Worm (Caenorhabditis elegans) whole organism, L3 larva: Measurements from ENCODE around the gene arp-1.

Experiments
- R02D3.7 ChIP-seq: fragments of 150-350 bp; optimal IDR thresholded peaks from 2 replicates; lab custom pipeline; 2014; ENCODE audit warnings: missing biosample characterization, missing genetic modification characterization
- ZK546.5 ChIP-seq: sonication (generic microtip); optimal IDR thresholded peaks from 2 replicates; lab custom pipeline; 2017; ENCODE audit warnings: missing biosample characterization, missing genetic modification characterization
- aly-2 ChIP-seq: fragments of 150-350 bp; optimal IDR thresholded peaks from 2 replicates; lab custom pipeline; 2014; ENCODE audit warnings: missing biosample characterization, missing genetic modification characterization
- ceh-16 ChIP-seq: sonication (generic microtip); optimal IDR thresholded peaks from 2 replicates; lab custom pipeline; 2017; ENCODE audit warnings: missing biosample characterization, missing genetic modification characterization
- ceh-28 ChIP-seq: fragments of 150-350 bp; optimal IDR thresholded peaks from 2 replicates; lab custom pipeline; 2014; ENCODE audit warnings: missing biosample characterization, missing genetic modification reagents, missing genetic modification characterization
- ceh-82 ChIP-seq: fragments of 150-350 bp; optimal IDR thresholded peaks from 2 replicates; lab custom pipeline; 2014; ENCODE audit warnings: missing biosample characterization, missing genetic modification characterization
- ceh-9 ChIP-seq: sonication (generic microtip); optimal IDR thresholded peaks from 2 replicates; lab custom pipeline; 2018; ENCODE audit warnings: missing biosample characterization, missing genetic modification characterization
- daf-12 ChIP-seq: fragments of 150-350 bp; optimal IDR thresholded peaks from 2 replicates; lab custom pipeline; 2014; ENCODE audit warnings: missing biosample characterization, missing genetic modification reagents, missing genetic modification characterization
- egl-27 ChIP-seq: sonication (generic microtip); optimal IDR thresholded peaks from 4 replicates; lab custom pipeline; 2017; ENCODE audit warnings: missing biosample characterization, missing genetic modification reagents, missing genetic modification characterization
- egl-5 ChIP-seq: fragments of 150-350 bp; optimal IDR thresholded peaks from 2 replicates; lab custom pipeline; 2017; ENCODE audit warnings: missing biosample characterization, missing genetic modification reagents, missing genetic modification characterization, inconsistent platforms
- elt-1 ChIP-seq: fragments of 150-350 bp; optimal IDR thresholded peaks from 2 replicates; lab custom pipeline; 2014; ENCODE audit warnings: missing biosample characterization, missing genetic modification characterization
- elt-2 ChIP-seq: sonication (generic microtip); optimal IDR thresholded peaks from 2 replicates; lab custom pipeline; 2016; ENCODE audit warnings: missing genetic modification reagents, mild to moderate bottlenecking, missing genetic modification characterization, missing compliant biosample characterization
- elt-3 ChIP-seq, 3 experiments: fragments of 150-350 bp in 1 of 3; sonication (generic microtip) in 2 of 3; optimal IDR thresholded peaks; 2 replicates in 2 of 3; 4 replicates in 1 of 3; lab custom pipeline; 2014 to 2017; ENCODE audit warnings: missing biosample characterization in 3 of 3, missing genetic modification characterization in 3 of 3
- eor-1 ChIP-seq, 2 experiments: fragments of 150-350 bp; optimal IDR thresholded peaks; 2 replicates each; lab custom pipeline; 2014 to 2018; ENCODE audit warnings: missing biosample characterization in 2 of 2, missing genetic modification characterization in 2 of 2
- fkh-10 ChIP-seq: sonication (generic microtip); optimal IDR thresholded peaks from 2 replicates; lab custom pipeline; 2017; ENCODE audit warnings: missing biosample characterization, missing genetic modification reagents, missing genetic modification characterization
- fkh-2 ChIP-seq: fragments of 150-350 bp; optimal IDR thresholded peaks from 2 replicates; lab custom pipeline; 2014; ENCODE audit warnings: missing biosample characterization, missing genetic modification reagents, missing genetic modification characterization
- fos-1 ChIP-seq: fragments of 150-350 bp; optimal IDR thresholded peaks from 2 replicates; lab custom pipeline; 2014; ENCODE audit warnings: missing biosample characterization, missing genetic modification characterization
- hmg-11 ChIP-seq: sonication (generic microtip); optimal IDR thresholded peaks from 2 replicates; lab custom pipeline; 2016; ENCODE audit warnings: missing genetic modification characterization, missing compliant biosample characterization
- jun-1 ChIP-seq: fragments of 150-350 bp; optimal IDR thresholded peaks from 2 replicates; lab custom pipeline; 2014; ENCODE audit warnings: missing biosample characterization, missing genetic modification reagents, missing genetic modification characterization
- lin-15B ChIP-seq: fragments of 150-350 bp; optimal IDR thresholded peaks from 2 replicates; lab custom pipeline; 2014; ENCODE audit warnings: missing biosample characterization, missing genetic modification characterization
- lin-39 ChIP-seq: fragments of 150-350 bp; optimal IDR thresholded peaks from 2 replicates; lab custom pipeline; 2018; ENCODE audit warnings: missing biosample characterization, missing genetic modification reagents, missing genetic modification characterization
- lsy-12 ChIP-seq: sonication (generic microtip); optimal IDR thresholded peaks from 2 replicates; lab custom pipeline; 2016; ENCODE audit warnings: mild to moderate bottlenecking, missing genetic modification characterization, missing compliant biosample characterization
- mdl-1 ChIP-seq: fragments of 150-350 bp; optimal IDR thresholded peaks from 2 replicates; lab custom pipeline; 2014; ENCODE audit warnings: missing biosample characterization, missing genetic modification characterization
- mml-1 ChIP-seq: fragments of 150-350 bp; sonication (generic microtip); optimal IDR thresholded peaks from 3 replicates; lab custom pipeline; 2014; ENCODE audit warnings: missing biosample characterization, missing genetic modification characterization
- nfya-1 ChIP-seq: sonication (generic microtip); optimal IDR thresholded peaks from 2 replicates; lab custom pipeline; 2017; ENCODE audit warnings: missing genetic modification characterization, mild to moderate bottlenecking, missing compliant biosample characterization, antibody characterized with exemption, moderate library complexity; ENCODE audit not compliant: insufficient read depth
- nhr-11 ChIP-seq: fragments of 150-350 bp; optimal IDR thresholded peaks from 2 replicates; lab custom pipeline; 2014; ENCODE audit warnings: missing biosample characterization, missing genetic modification characterization
- nhr-23 ChIP-seq: fragments of 150-350 bp; optimal IDR thresholded peaks from 2 replicates; lab custom pipeline; 2014; ENCODE audit warnings: missing biosample characterization, missing genetic modification reagents, missing genetic modification characterization
- nhr-237 ChIP-seq: fragments of 150-350 bp; optimal IDR thresholded peaks from 2 replicates; lab custom pipeline; 2014; ENCODE audit warnings: missing biosample characterization, missing genetic modification characterization
- nhr-25 ChIP-seq: sonication (generic microtip); optimal IDR thresholded peaks from 2 replicates; lab custom pipeline; 2017; ENCODE audit warnings: missing biosample characterization, missing genetic modification characterization
- nhr-28 ChIP-seq: fragments of 150-350 bp; optimal IDR thresholded peaks from 2 replicates; lab custom pipeline; 2014; ENCODE audit warnings: missing biosample characterization, missing genetic modification characterization
- nhr-43 ChIP-seq: sonication (generic microtip); optimal IDR thresholded peaks from 2 replicates; lab custom pipeline; 2016; ENCODE audit warnings: mild to moderate bottlenecking, missing genetic modification characterization, missing compliant biosample characterization; ENCODE audit not compliant: poor library complexity, severe bottlenecking
- nhr-67 ChIP-seq: fragments of 150-350 bp; optimal IDR thresholded peaks from 2 replicates; lab custom pipeline; 2014; ENCODE audit warnings: missing biosample characterization, missing genetic modification characterization
- nhr-76 ChIP-seq: fragments of 150-350 bp; sonication (generic microtip); optimal IDR thresholded peaks from 5 replicates; lab custom pipeline; 2014; ENCODE audit warnings: missing biosample characterization, missing genetic modification characterization
- nhr-77 ChIP-seq: fragments of 150-350 bp; optimal IDR thresholded peaks from 2 replicates; lab custom pipeline; 2014; ENCODE audit warnings: missing biosample characterization, missing genetic modification characterization
- sea-2 ChIP-seq: fragments of 150-350 bp; sonication (generic microtip); optimal IDR thresholded peaks from 4 replicates; lab custom pipeline; 2014; ENCODE audit warnings: missing biosample characterization, missing genetic modification reagents, missing genetic modification characterization
- snpc-4 ChIP-seq: fragments of 150-350 bp; optimal IDR thresholded peaks from 2 replicates; lab custom pipeline; 2014; ENCODE audit warnings: missing biosample characterization, missing genetic modification characterization
- unc-39 ChIP-seq: sonication (generic microtip); optimal IDR thresholded peaks from 4 replicates; lab custom pipeline; 2017; ENCODE audit warnings: missing biosample characterization, missing genetic modification characterization
- unc-62 ChIP-seq: fragments of 150-350 bp; sonication (generic microtip); optimal IDR thresholded peaks from 4 replicates; lab custom pipeline; 2014; ENCODE audit warnings: missing biosample characterization, missing genetic modification reagents, missing genetic modification characterization
- zag-1 ChIP-seq: fragments of 150-350 bp; optimal IDR thresholded peaks from 2 replicates; lab custom pipeline; 2014; ENCODE audit warnings: missing biosample characterization, missing genetic modification characterization
- ztf-11 ChIP-seq: fragments of 150-350 bp; optimal IDR thresholded peaks from 2 replicates; lab custom pipeline; 2014; ENCODE audit warnings: missing biosample characterization, missing genetic modification characterization
- ztf-4 ChIP-seq: fragments of 150-350 bp; optimal IDR thresholded peaks from 2 replicates; lab custom pipeline; 2014; ENCODE audit warnings: missing biosample characterization, missing genetic modification characterization

The arp-1 gene

ce11 chrII:15145594-15145993, 25.5 kb downstream of the arp-1 start, which contains the start of gene Y53F4B.27:
Gene Y53F4B.27, plus strand, starts transcription at chrII:15145894.
- TF ChIP-seq eor-1 (tag; optimal IDR thresholded peaks at IDR 0.05; lab: Kevin White, UChicago): no peak

- TF ChIP-seq ceh-16 (no peak), egl-5 (tag; lab: Kevin White, UChicago) (peak; percentile 61)
These were observed 28.3 kb downstream of the arp-1 start for ce11 chrII:15148442-15148841.

ce11 chrII:15157880-15158279, 37.8 kb downstream of the arp-1 start, which contains the start of gene ptr-20:
Gene ptr-20, plus strand, starts transcription at chrII:15158180.
- no peak for TF ChIP-seq ZK546.5 (tag; lab: Kevin White, UChicago)
- TF ChIP-seq, all 47 proteins: peak for 0

- TF ChIP-seq nhr-76 (tag; lab: Kevin White, UChicago): no peak
- TF ChIP-seq zag-1: no peak
- no peak for TF ChIP-seq daf-12
- TF ChIP-seq nhr-23 (tag; lab: Kevin White, UChicago): no peak
- TF ChIP-seq eor-1 (tag; optimal IDR thresholded peaks at IDR 0.05; lab: Kevin White, UChicago): no peak
- TF ChIP-seq ztf-11 (tag; lab: Kevin White, UChicago): no peak
- TF ChIP-seq sea-2 (GFP tag; lab: Kevin White, UChicago): no peak
- TF ChIP-seq nhr-11 (tag; lab: Kevin White, UChicago): no peak
- TF ChIP-seq ztf-4 (tag; lab: Kevin White, UChicago): no peak
- TF ChIP-seq fkh-10 (GFP tag; lab: Kevin White, UChicago): no peak
- TF ChIP-seq nhr-67 (tag; lab: Kevin White, UChicago): no peak
These were observed 38.3 kb downstream of the arp-1 start for ce11 chrII:15158364-15158763.

- TF ChIP-seq snpc-4 (tag; lab: Kevin White, UChicago): no peak
- peak; percentile 26 for TF ChIP-seq elt-2
- TF ChIP-seq, all 47 proteins: peak for 1
These were observed 44.4 kb downstream of the arp-1 start, which contains the start of gene gst-26 for ce11 chrII:15164453-15164852. Gene gst-26, minus strand, starts transcription at chrII:15164553.

ce11 chrII:15165681-15166235, 45.7 kb downstream of the arp-1 start, which contains the start of gene gst-27:
Gene gst-27, minus strand, starts transcription at chrII:15165731.
- TF ChIP-seq zag-1 (no peak), nfya-1 (tag; lab: Kevin White, UChicago) (peak; percentile 84), hmg-11 (tag; lab: Kevin White, UChicago) (peak; percentile 94), ceh-28 (tag; lab: Kevin White, UChicago) (no peak), fkh-2 (tag; lab: Kevin White, UChicago) (no peak), lsy-12 (peak; percentile 62), nhr-43 (tag; lab: Kevin White, UChicago) (peak; percentile 82), nhr-23 (tag; lab: Kevin White, UChicago) (peak; percentile 62), ztf-4 (tag; lab: Kevin White, UChicago) (peak; percentile 23), nhr-11 (tag; lab: Kevin White, UChicago) (no peak), jun-1 (tag; lab: Kevin White, UChicago) (peak; percentile 61), R02D3.7 (tag; lab: Kevin White, UChicago) (peak; percentile 42), egl-27 (tag; lab: Kevin White, UChicago) (peak; percentile 75), elt-2 (peak; percentile 73), unc-62 (no peak), nhr-28 (tag; lab: Kevin White, UChicago) (no peak), ceh-16 (no peak), nhr-76 (tag; lab: Kevin White, UChicago) (no peak), nhr-237 (no peak), egl-5 (tag; lab: Kevin White, UChicago) (peak; percentile 77), daf-12 (no peak), nhr-77 (tag; lab: Kevin White, UChicago) (peak; percentile 49), lin-15B (tag; lab: Kevin White, UChicago) (peak; percentile 61), lin-39 (peak; percentile 97), mdl-1 (tag; lab: Kevin White, UChicago) (no peak), fos-1 (tag; lab: Kevin White, UChicago) (peak; percentile 68), ceh-82 (tag; lab: Kevin White, UChicago) (peak; percentile 37), aly-2 (tag; lab: Kevin White, UChicago) (no peak), elt-1 (tag; lab: Kevin White, UChicago) (no peak), fkh-10 (GFP tag; lab: Kevin White, UChicago) (no peak), snpc-4 (tag; lab: Kevin White, UChicago) (peak; percentile 77), mml-1 (tag; lab: Kevin White, UChicago) (no peak), ceh-9 (tag; lab: Kevin White, UChicago) (no peak), nhr-25 (tag; lab: Kevin White, UChicago) (peak; percentile 70), unc-39 (tag; lab: Kevin White, UChicago) (no peak), elt-3 (tag; optimal IDR thresholded peaks at IDR 0.05; lab: Kevin White, UChicago) (peak in 1 of 3 experiments; percentile 33), ztf-11 (tag; lab: Kevin White, UChicago) (no peak), nhr-67 (tag; lab: Kevin White, UChicago) (no peak)
